Worm (Caenorhabditis elegans) whole organism, L3 larva: ENCODE data around the gene rab-35.

Source experiments
- ZK546.5 ChIP-seq: sonication (generic microtip); optimal IDR thresholded peaks from 2 replicates; lab custom pipeline; 2017; ENCODE audit warnings: missing biosample characterization, missing genetic modification characterization
- aly-2 ChIP-seq: fragments of 150-350 bp; optimal IDR thresholded peaks from 2 replicates; lab custom pipeline; 2014; ENCODE audit warnings: missing biosample characterization, missing genetic modification characterization
- ceh-16 ChIP-seq: sonication (generic microtip); optimal IDR thresholded peaks from 2 replicates; lab custom pipeline; 2017; ENCODE audit warnings: missing biosample characterization, missing genetic modification characterization
- ceh-28 ChIP-seq: fragments of 150-350 bp; optimal IDR thresholded peaks from 2 replicates; lab custom pipeline; 2014; ENCODE audit warnings: missing biosample characterization, missing genetic modification reagents, missing genetic modification characterization
- ceh-9 ChIP-seq: sonication (generic microtip); optimal IDR thresholded peaks from 2 replicates; lab custom pipeline; 2018; ENCODE audit warnings: missing biosample characterization, missing genetic modification characterization
- daf-12 ChIP-seq: fragments of 150-350 bp; optimal IDR thresholded peaks from 2 replicates; lab custom pipeline; 2014; ENCODE audit warnings: missing biosample characterization, missing genetic modification reagents, missing genetic modification characterization
- egl-5 ChIP-seq: fragments of 150-350 bp; optimal IDR thresholded peaks from 2 replicates; lab custom pipeline; 2017; ENCODE audit warnings: missing biosample characterization, missing genetic modification reagents, missing genetic modification characterization, inconsistent platforms
- elt-1 ChIP-seq: fragments of 150-350 bp; optimal IDR thresholded peaks from 2 replicates; lab custom pipeline; 2014; ENCODE audit warnings: missing biosample characterization, missing genetic modification characterization
- elt-2 ChIP-seq: sonication (generic microtip); optimal IDR thresholded peaks from 2 replicates; lab custom pipeline; 2016; ENCODE audit warnings: missing genetic modification reagents, mild to moderate bottlenecking, missing genetic modification characterization, missing compliant biosample characterization
- elt-3 ChIP-seq, 3 experiments: fragments of 150-350 bp in 1 of 3; sonication (generic microtip) in 2 of 3; optimal IDR thresholded peaks; 2 replicates in 2 of 3; 4 replicates in 1 of 3; lab custom pipeline; 2014 to 2017; ENCODE audit warnings: missing biosample characterization in 3 of 3, missing genetic modification characterization in 3 of 3
- eor-1 ChIP-seq, 2 experiments: fragments of 150-350 bp; optimal IDR thresholded peaks; 2 replicates each; lab custom pipeline; 2014 to 2018; ENCODE audit warnings: missing biosample characterization in 2 of 2, missing genetic modification characterization in 2 of 2
- fkh-10 ChIP-seq: sonication (generic microtip); optimal IDR thresholded peaks from 2 replicates; lab custom pipeline; 2017; ENCODE audit warnings: missing biosample characterization, missing genetic modification reagents, missing genetic modification characterization
- fkh-2 ChIP-seq: fragments of 150-350 bp; optimal IDR thresholded peaks from 2 replicates; lab custom pipeline; 2014; ENCODE audit warnings: missing biosample characterization, missing genetic modification reagents, missing genetic modification characterization
- hmg-11 ChIP-seq: sonication (generic microtip); optimal IDR thresholded peaks from 2 replicates; lab custom pipeline; 2016; ENCODE audit warnings: missing genetic modification characterization, missing compliant biosample characterization
- jun-1 ChIP-seq: fragments of 150-350 bp; optimal IDR thresholded peaks from 2 replicates; lab custom pipeline; 2014; ENCODE audit warnings: missing biosample characterization, missing genetic modification reagents, missing genetic modification characterization
- mml-1 ChIP-seq: fragments of 150-350 bp; sonication (generic microtip); optimal IDR thresholded peaks from 3 replicates; lab custom pipeline; 2014; ENCODE audit warnings: missing biosample characterization, missing genetic modification characterization
- nhr-12 ChIP-seq: fragments of 150-350 bp; optimal IDR thresholded peaks from 2 replicates; lab custom pipeline; 2014; ENCODE audit warnings: missing biosample characterization, missing genetic modification characterization
- nhr-25 ChIP-seq: sonication (generic microtip); optimal IDR thresholded peaks from 2 replicates; lab custom pipeline; 2017; ENCODE audit warnings: missing biosample characterization, missing genetic modification characterization
- nhr-28 ChIP-seq: fragments of 150-350 bp; optimal IDR thresholded peaks from 2 replicates; lab custom pipeline; 2014; ENCODE audit warnings: missing biosample characterization, missing genetic modification characterization
- nhr-43 ChIP-seq: sonication (generic microtip); optimal IDR thresholded peaks from 2 replicates; lab custom pipeline; 2016; ENCODE audit warnings: mild to moderate bottlenecking, missing genetic modification characterization, missing compliant biosample characterization; ENCODE audit not compliant: poor library complexity, severe bottlenecking
- nhr-76 ChIP-seq: fragments of 150-350 bp; sonication (generic microtip); optimal IDR thresholded peaks from 5 replicates; lab custom pipeline; 2014; ENCODE audit warnings: missing biosample characterization, missing genetic modification characterization
- nhr-77 ChIP-seq: fragments of 150-350 bp; optimal IDR thresholded peaks from 2 replicates; lab custom pipeline; 2014; ENCODE audit warnings: missing biosample characterization, missing genetic modification characterization
- pha-4 ChIP-seq: fragments of 150-350 bp; optimal IDR thresholded peaks from 2 replicates; lab custom pipeline; 2014; ENCODE audit warnings: missing biosample characterization, missing genetic modification reagents, missing genetic modification characterization
- pqm-1 ChIP-seq: fragments of 150-350 bp; optimal IDR thresholded peaks from 2 replicates; lab custom pipeline; 2017; ENCODE audit warnings: missing biosample characterization, missing genetic modification characterization, inconsistent platforms
- snpc-4 ChIP-seq: fragments of 150-350 bp; optimal IDR thresholded peaks from 2 replicates; lab custom pipeline; 2014; ENCODE audit warnings: missing biosample characterization, missing genetic modification characterization
- tbx-2 ChIP-seq: sonication (generic microtip); optimal IDR thresholded peaks from 2 replicates; lab custom pipeline; 2016; ENCODE audit warnings: mild to moderate bottlenecking, missing genetic modification characterization, missing compliant biosample characterization
- zag-1 ChIP-seq: fragments of 150-350 bp; optimal IDR thresholded peaks from 2 replicates; lab custom pipeline; 2014; ENCODE audit warnings: missing biosample characterization, missing genetic modification characterization
- ztf-11 ChIP-seq: fragments of 150-350 bp; optimal IDR thresholded peaks from 2 replicates; lab custom pipeline; 2014; ENCODE audit warnings: missing biosample characterization, missing genetic modification characterization

Gene rab-35

ce11 chrIII:11279954-11280353 is 31.4 kb downstream of the rab-35 start:
- peak; percentile 97 for TF ChIP-seq ceh-28 (tag; lab: Kevin White, UChicago)
- TF ChIP-seq zag-1 (tag; lab: Kevin White, UChicago), result no peak
- no peak for TF ChIP-seq eor-1 (tag; optimal IDR thresholded peaks at IDR 0.05; lab: Kevin White, UChicago)

- TF ChIP-seq nhr-28 (tag; lab: Kevin White, UChicago) (no peak), ztf-11 (tag; lab: Kevin White, UChicago) (no peak), snpc-4 (tag; lab: Kevin White, UChicago) (no peak), nhr-25 (tag; lab: Kevin White, UChicago) (no peak), egl-5 (tag; lab: Kevin White, UChicago) (no peak), nhr-43 (tag; lab: Kevin White, UChicago) (no peak), ceh-16 (tag; lab: Kevin White, UChicago) (no peak), ZK546.5 (tag; lab: Kevin White, UChicago) (no peak), pha-4 (tag; lab: Kevin White, UChicago) (no peak), aly-2 (tag; lab: Kevin White, UChicago) (no peak), nhr-12 (tag; lab: Kevin White, UChicago) (no peak)
Measured at ce11 chrIII:11278817-11279216, 32.5 kb downstream of the rab-35 start, which contains the start of gene Y47D3A.21. Gene Y47D3A.21 (minus strand): TSS chrIII:11278917.

- TF ChIP-seq fkh-2, result no peak
- peak; percentile 25 for TF ChIP-seq hmg-11 (tag; lab: Kevin White, UChicago)
- no peak for TF ChIP-seq tbx-2 (tag; lab: Kevin White, UChicago)
Measured at ce11 chrIII:11274590-11275116, 36.7 kb downstream of the rab-35 start, which contains the start of gene Y47D3A.20. Gene Y47D3A.20 (plus strand): TSS chrIII:11275066.

- TF ChIP-seq elt-2 (tag; lab: Kevin White, UChicago), result peak; percentile 17
- no peak for TF ChIP-seq ceh-9 (tag; lab: Kevin White, UChicago)
- TF ChIP-seq, all 47 proteins: peak for 1
Measured at ce11 chrIII:11270795-11271194, 40.6 kb downstream of the rab-35 start, which contains the start of gene obr-1. Gene obr-1 (minus strand): TSS chrIII:11270895.

ce11 chrIII:11269206-11269605 is 42.2 kb downstream of the rab-35 start:
- TF ChIP-seq elt-2 (tag; lab: Kevin White, UChicago) (peak; percentile 38), jun-1 (tag; lab: Kevin White, UChicago) (peak; percentile 5), pqm-1 (tag; lab: Kevin White, UChicago) (peak; percentile 52), elt-1 (tag; lab: Kevin White, UChicago) (no peak)
- TF ChIP-seq, all 47 proteins: peak for 3

ce11 chrIII:11268532-11268931 is 42.8 kb downstream of the rab-35 start:
- TF ChIP-seq mml-1 (tag; lab: Kevin White, UChicago), result no peak
- TF ChIP-seq jun-1 (tag; lab: Kevin White, UChicago), result peak; percentile 17
- TF ChIP-seq nhr-43 (tag; lab: Kevin White, UChicago), result no peak
- no peak for TF ChIP-seq nhr-77
- no peak for TF ChIP-seq tbx-2 (tag; lab: Kevin White, UChicago)
- TF ChIP-seq snpc-4 (tag; lab: Kevin White, UChicago), result no peak
- no peak for TF ChIP-seq daf-12
- peak; percentile 81 for TF ChIP-seq elt-2 (tag; lab: Kevin White, UChicago)
- peak; percentile 23 for TF ChIP-seq pha-4 (tag; lab: Kevin White, UChicago)
- no peak for TF ChIP-seq eor-1 (tag; optimal IDR thresholded peaks at IDR 0.05; lab: Kevin White, UChicago)
- no peak for TF ChIP-seq nhr-76 (tag; lab: Kevin White, UChicago)
- TF ChIP-seq, all 47 proteins: peak for 3

- TF ChIP-seq fkh-10 (GFP tag; lab: Kevin White, UChicago) (no peak), elt-3 (tag; optimal IDR thresholded peaks at IDR 0.05; lab: Kevin White, UChicago) (peak in 1 of 3 experiments; percentile 71), elt-2 (tag; lab: Kevin White, UChicago) (peak; percentile 84)
Measured at ce11 chrIII:11267372-11267771, 44.0 kb downstream of the rab-35 start.
